Worm (Caenorhabditis elegans) whole organism, mixed stage, embryonic: ENCODE measurements around the gene B0238.12.
"Not testable (repeated sequence)": the region's sequence is repeated elsewhere in the genome, so short reads cannot be mapped to it uniquely, and the experiment has no call there.

Experiments used
- ceh-83 ChIP-seq: fragments of 200-800 bp; sonication (Bioruptor generic); optimal IDR thresholded peaks from 2 replicates; lab custom pipeline; 2018; ENCODE audit warnings: mild to moderate bottlenecking, missing genetic modification characterization, missing compliant biosample characterization
- cnd-1 ChIP-seq: fragments of 200-800 bp; sonication (Bioruptor generic); optimal IDR thresholded peaks from 2 replicates; lab custom pipeline; 2018; ENCODE audit warnings: mild to moderate bottlenecking, missing genetic modification characterization, missing compliant biosample characterization
- elt-1 ChIP-seq: sonication (generic microtip); optimal IDR thresholded peaks from 2 replicates; lab custom pipeline; 2017; ENCODE audit warnings: missing genetic modification characterization, mild to moderate bottlenecking, missing compliant biosample characterization, antibody characterized with exemption, moderate library complexity, borderline replicate concordance; ENCODE audit not compliant: insufficient read depth
- elt-3 ChIP-seq: fragments of 150-350 bp; optimal IDR thresholded peaks from 2 replicates; lab custom pipeline; 2014; ENCODE audit warnings: missing biosample characterization, missing genetic modification characterization
- lin-13 ChIP-seq: fragments of 150-350 bp; optimal IDR thresholded peaks from 2 replicates; lab custom pipeline; 2014; ENCODE audit warnings: missing biosample characterization, missing genetic modification characterization
- snpc-4 ChIP-seq: fragments of 150-350 bp; optimal IDR thresholded peaks from 2 replicates; lab custom pipeline; 2014; ENCODE audit warnings: missing biosample characterization, missing genetic modification characterization

- not testable (repeated sequence) for TF ChIP-seq elt-3, snpc-4, elt-1, lin-13 (tag; lab: Kevin White, UChicago)
- TF ChIP-seq ceh-83 (GFP tag; lab: Kevin White, UChicago) (peak; percentile 90), cnd-1 (tag; lab: Kevin White, UChicago) (peak; percentile 20)
Observed at ce11 chrV:5284270-5284980, 18.8 kb downstream of the B0238.12 start.
